In the genomic region with DNA sequence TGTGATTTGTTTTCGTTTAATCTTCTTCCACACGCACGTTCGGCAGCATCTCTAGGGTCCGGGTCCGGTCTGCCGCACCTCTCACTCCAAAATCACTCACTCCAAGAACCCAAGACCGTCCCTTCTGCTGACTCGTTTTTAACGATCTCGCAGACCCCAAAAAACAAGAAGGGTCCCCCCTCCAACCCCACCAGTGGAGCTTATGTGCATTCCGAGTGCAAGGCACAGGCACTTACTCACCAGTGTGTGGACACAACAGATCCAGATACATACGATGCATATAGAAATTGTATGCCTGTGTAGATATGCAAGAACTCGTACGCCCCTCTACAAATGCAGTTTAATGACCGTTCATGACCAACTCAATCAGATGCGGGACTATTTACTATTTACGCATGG, we compare ENCODE assay signal across 1 fruit fly cellular context.
A peak's percentile ranks its signal among the peaks of the same experiment; 100 is the strongest.
TF ChIP-seq lines count a peak whose summit lies in the region.

No protein-coding gene starts in this region.

TF ChIP-seq in whole organism, embryonic, 481 proteins besides CTCF, POLR2A, EP300 and RAD21 (continued from another document):
- no peak for TF ChIP-seq NFAT (GFP tag; IDR thresholded peaks at IDR 0.05; lab: Robert Waterston, UW)
- no peak for TF ChIP-seq CG14441 (GFP tag; IDR thresholded peaks at IDR 0.05; lab: Robert Waterston, UW)
- 0 out of 2 replicates have a peak, but pooled peaks have one; percentile 19 for TF ChIP-seq ara (GFP tag; IDR thresholded peaks at IDR 0.05; lab: Robert Waterston, UW)
- no peak for TF ChIP-seq dmrt99B (tag; optimal IDR thresholded peaks at IDR 0.05; lab: Kevin White, UChicago)
- no peak for TF ChIP-seq ssp (GFP tag; IDR thresholded peaks at IDR 0.05; lab: Robert Waterston, UW)
- TF ChIP-seq CG1603 (tag; optimal IDR thresholded peaks at IDR 0.05; lab: Kevin White, UChicago): no peak
- TF ChIP-seq hth (optimal IDR thresholded peaks at IDR 0.05; lab: Kevin White, UChicago): no peak
- no peak for TF ChIP-seq Atf3 (GFP tag; optimal IDR thresholded peaks at IDR 0.05; lab: Kevin White, UChicago)
- TF ChIP-seq CG32772 (GFP tag; IDR thresholded peaks at IDR 0.05; lab: Robert Waterston, UW): no peak
- no peak for TF ChIP-seq Xrp1 (GFP tag; IDR thresholded peaks at IDR 0.05; lab: Robert Waterston, UW)
- no peak for TF ChIP-seq Dip3 (GFP tag; optimal IDR thresholded peaks at IDR 0.05; lab: Kevin White, UChicago)
- TF ChIP-seq CG32767 (GFP tag; IDR thresholded peaks at IDR 0.05; lab: Robert Waterston, UW): 0 out of 2 replicates have a peak, but pooled peaks have one; percentile 9
- peak; percentile 4 for TF ChIP-seq chn (GFP tag; optimal IDR thresholded peaks at IDR 0.05; lab: Kevin White, UChicago)
- peak; percentile 61; the same call in 1 of the 2 replicates for TF ChIP-seq rib (GFP tag; IDR thresholded peaks at IDR 0.05; lab: Robert Waterston, UW)
- no peak for TF ChIP-seq dimm (GFP tag; IDR thresholded peaks at IDR 0.05; lab: Robert Waterston, UW)
- no peak for TF ChIP-seq Atf-2 (GFP tag; optimal IDR thresholded peaks at IDR 0.05; lab: Kevin White, UChicago)
- no peak for TF ChIP-seq CG8281 (tag; optimal IDR thresholded peaks at IDR 0.05; lab: Kevin White, UChicago)
- no peak for TF ChIP-seq slp2 (GFP tag; optimal IDR thresholded peaks at IDR 0.05; lab: Kevin White, UChicago)
- TF ChIP-seq gem (tag; optimal IDR thresholded peaks at IDR 0.05; lab: Kevin White, UChicago): no peak
- no peak for TF ChIP-seq wor (GFP tag; IDR thresholded peaks at IDR 0.05; lab: Robert Waterston, UW)
- no peak for TF ChIP-seq pita (GFP tag; optimal IDR thresholded peaks at IDR 0.05; lab: Kevin White, UChicago)
- TF ChIP-seq hbn (GFP tag; IDR thresholded peaks at IDR 0.05; lab: Robert Waterston, UW; ENCODE audit: partially characterized antibody): no peak
- no peak for TF ChIP-seq Dad (GFP tag; optimal IDR thresholded peaks at IDR 0.05; lab: Kevin White, UChicago)
- TF ChIP-seq fd102C (GFP tag; optimal IDR thresholded peaks at IDR 0.05; lab: Kevin White, UChicago): no peak
- TF ChIP-seq CG6791 (GFP tag; IDR thresholded peaks at IDR 0.05; lab: Robert Waterston, UW; ENCODE audit: partially characterized antibody): 0 out of 3 replicates have a peak, but pooled peaks have one; percentile 29
- TF ChIP-seq pum (GFP tag; optimal IDR thresholded peaks at IDR 0.05; lab: Kevin White, UChicago): no peak
- TF ChIP-seq CG6254 (GFP tag; optimal IDR thresholded peaks at IDR 0.05; lab: Kevin White, UChicago): no peak
- TF ChIP-seq aop (GFP tag; IDR thresholded peaks at IDR 0.05; lab: Robert Waterston, UW): 0 out of 2 replicates have a peak, but pooled peaks have one; percentile 31
- TF ChIP-seq vvl (GFP tag; IDR thresholded peaks at IDR 0.05; lab: Robert Waterston, UW): no peak
TF ChIP-seq in whole organism, embryonic: peak in this region for 22.
